Fruit fly (Drosophila melanogaster) whole organism, embryonic: ENCODE results near the gene Arp1.

ENCODE experiments used
- Antp ChIP-seq: fragments of 200-800 bp; sonication (Bioruptor generic); optimal IDR thresholded peaks from 3 replicates; lab custom pipeline; 2016; ENCODE audit warnings: missing biosample characterization, missing genetic modification characterization
- Asciz ChIP-seq: fragments of 200-800 bp; sonication (Bioruptor generic); optimal IDR thresholded peaks from 2 replicates; lab custom pipeline; 2017; ENCODE audit warnings: missing biosample characterization, mild to moderate bottlenecking, missing genetic modification characterization, missing genetic modification reagents
- CG10543 ChIP-seq: fragments of 200-800 bp; sonication (Bioruptor generic); optimal IDR thresholded peaks from 3 replicates; lab custom pipeline; 2017; ENCODE audit warnings: missing biosample characterization, mild to moderate bottlenecking, missing genetic modification characterization, moderate library complexity
- CG10979 ChIP-seq: fragments of 200-800 bp; sonication (Bioruptor generic); optimal IDR thresholded peaks from 2 replicates; lab custom pipeline; 2018; ENCODE audit warnings: missing biosample characterization, mild to moderate bottlenecking, missing genetic modification characterization, moderate library complexity
- CG11085 ChIP-seq: fragments of 200-800 bp; sonication (Bioruptor generic); IDR thresholded peaks from 2 replicates; pipeline ENCODE4 v1.3.6; 2022; ENCODE audit warnings: missing biosample characterization, missing genetic modification characterization
- CG11723 ChIP-seq: fragments of 200-800 bp; sonication (Bioruptor generic); optimal IDR thresholded peaks from 2 replicates; lab custom pipeline; 2017; ENCODE audit warnings: missing biosample characterization, mild to moderate bottlenecking, missing genetic modification characterization
- CG13123 ChIP-seq: fragments of 200-800 bp; sonication (Bioruptor generic); optimal IDR thresholded peaks from 2 replicates; lab custom pipeline; 2016; ENCODE audit warnings: missing biosample characterization, missing genetic modification characterization
- CG13296 ChIP-seq: fragments of 200-800 bp; sonication (Bioruptor generic); optimal IDR thresholded peaks from 3 replicates; lab custom pipeline; 2018; ENCODE audit warnings: missing biosample characterization, mild to moderate bottlenecking, missing genetic modification characterization
- CG14667 ChIP-seq: fragments of 200-800 bp; sonication (Bioruptor generic); IDR thresholded peaks from 2 replicates; pipeline ENCODE4 v1.3.6; 2022; ENCODE audit warnings: missing biosample characterization, missing genetic modification characterization
- CG18262 ChIP-seq: fragments of 200-800 bp; optimal IDR thresholded peaks from 3 replicates; lab custom pipeline; 2019; ENCODE audit warnings: missing biosample characterization, mild to moderate bottlenecking, missing genetic modification characterization, moderate library complexity
- CG1832 ChIP-seq: fragments of 200-800 bp; sonication (Bioruptor generic); optimal IDR thresholded peaks from 2 replicates; lab custom pipeline; 2017; ENCODE audit warnings: missing biosample characterization, mild to moderate bottlenecking, missing genetic modification characterization, inconsistent platforms
- CG3163 ChIP-seq: fragments of 200-800 bp; sonication (Bioruptor generic); optimal IDR thresholded peaks from 3 replicates; lab custom pipeline; 2016; ENCODE audit warnings: missing biosample characterization, missing genetic modification characterization
- CG42726 ChIP-seq: fragments of 200-800 bp; sonication (Bioruptor generic); IDR thresholded peaks from 2 replicates; pipeline ENCODE4 v1.3.6; 2022; ENCODE audit warnings: missing biosample characterization, missing genetic modification characterization; ENCODE audit not compliant: partially characterized antibody
- CG4328 ChIP-seq: fragments of 200-800 bp; sonication (Bioruptor generic); optimal IDR thresholded peaks from 3 replicates; lab custom pipeline; 2017; ENCODE audit warnings: missing biosample characterization, missing genetic modification reagents, missing genetic modification characterization
- CG6689 ChIP-seq: fragments of 200-800 bp; sonication (Bioruptor generic); IDR thresholded peaks from 2 replicates; pipeline ENCODE4 v1.3.6; 2022; ENCODE audit warnings: missing biosample characterization, missing genetic modification characterization
- CG8944 ChIP-seq: fragments of 200-800 bp; sonication (Bioruptor generic); optimal IDR thresholded peaks from 3 replicates; lab custom pipeline; 2016; ENCODE audit warnings: missing biosample characterization, missing genetic modification characterization
- CG9609 ChIP-seq: fragments of 200-800 bp; sonication (Bioruptor generic); optimal IDR thresholded peaks from 3 replicates; lab custom pipeline; 2016; ENCODE audit warnings: missing biosample characterization, missing genetic modification characterization
- Dip3 ChIP-seq: fragments of 200-800 bp; sonication (Bioruptor generic); optimal IDR thresholded peaks from 3 replicates; lab custom pipeline; 2016; ENCODE audit warnings: missing biosample characterization, missing genetic modification characterization
- ERR ChIP-seq: fragments of 200-800 bp; sonication (Bioruptor generic); optimal IDR thresholded peaks from 2 replicates; lab custom pipeline; 2016; ENCODE audit warnings: missing biosample characterization, missing genetic modification characterization
- Elba2 ChIP-seq: fragments of 200-800 bp; sonication (Bioruptor generic); optimal IDR thresholded peaks from 3 replicates; lab custom pipeline; 2016; ENCODE audit warnings: missing biosample characterization, missing genetic modification characterization
- Ets97D ChIP-seq: fragments of 200-800 bp; sonication (Bioruptor generic); optimal IDR thresholded peaks from 3 replicates; lab custom pipeline; 2016; ENCODE audit warnings: missing biosample characterization, missing genetic modification characterization
- Fer1 ChIP-seq: fragments of 200-800 bp; sonication (Bioruptor generic); optimal IDR thresholded peaks from 2 replicates; lab custom pipeline; 2017; ENCODE audit warnings: missing biosample characterization, mild to moderate bottlenecking, missing genetic modification characterization
- Fer2 ChIP-seq: fragments of 200-800 bp; sonication (Bioruptor generic); optimal IDR thresholded peaks from 2 replicates; lab custom pipeline; 2018; ENCODE audit warnings: missing biosample characterization, mild to moderate bottlenecking, missing genetic modification characterization, moderate library complexity
- Hey ChIP-seq: fragments of 200-800 bp; sonication (Bioruptor generic); optimal IDR thresholded peaks from 3 replicates; lab custom pipeline; 2018; ENCODE audit warnings: missing biosample characterization, mild to moderate bottlenecking, missing genetic modification characterization
- MTF-1 ChIP-seq: fragments of 200-800 bp; sonication (Bioruptor generic); optimal IDR thresholded peaks from 2 replicates; lab custom pipeline; 2018; ENCODE audit warnings: missing biosample characterization, mild to moderate bottlenecking, missing genetic modification characterization, borderline replicate concordance
- Nf-YA ChIP-seq: fragments of 200-800 bp; sonication (Bioruptor generic); IDR thresholded peaks from 2 replicates; pipeline ENCODE4 v1.3.6; 2022; ENCODE audit warnings: missing biosample characterization, missing genetic modification characterization
- Stat92E ChIP-seq, 3 experiments: fragments of >200 bp in 2 of 3; fragments of 200-800 bp in 1 of 3; sonication (Bioruptor generic) in 1 of 3; optimal IDR thresholded peaks; 2 replicates each; lab custom pipeline; 2017 to 2019; ENCODE audit warnings: missing biosample characterization in 3 of 3, missing genetic modification characterization in 3 of 3, mild to moderate bottlenecking in 1 of 3, moderate library complexity in 1 of 3
- Trl ChIP-seq, 3 experiments: fragments of >200 bp in 2 of 3; fragments of 200-800 bp in 1 of 3; sonication (Bioruptor generic) in 1 of 3; optimal IDR thresholded peaks; 2 replicates in 1 of 3; 3 replicates in 2 of 3; lab custom pipeline; 2016 to 2017; ENCODE audit warnings: missing biosample characterization in 1 of 3, missing genetic modification characterization in 1 of 3
- amos ChIP-seq: fragments of 200-800 bp; sonication (Bioruptor generic); IDR thresholded peaks from 2 replicates; pipeline ENCODE4 v1.3.6; 2022; ENCODE audit warnings: missing biosample characterization, missing genetic modification characterization; ENCODE audit not compliant: partially characterized antibody
- ato ChIP-seq: fragments of 200-800 bp; sonication (Bioruptor generic); IDR thresholded peaks from 2 replicates; pipeline ENCODE4 v1.3.6; 2022; ENCODE audit warnings: missing biosample characterization, missing genetic modification characterization; ENCODE audit not compliant: partially characterized antibody
- caup ChIP-seq: fragments of 200-800 bp; sonication (Bioruptor generic); optimal IDR thresholded peaks from 3 replicates; lab custom pipeline; 2017; ENCODE audit warnings: missing biosample characterization, mild to moderate bottlenecking, missing genetic modification characterization, moderate library complexity; ENCODE audit not compliant: severe bottlenecking
- chif ChIP-seq, 2 experiments: fragments of 200-800 bp; sonication (Bioruptor generic); optimal IDR thresholded peaks; 3 replicates each; lab custom pipeline; 2016; ENCODE audit warnings: missing biosample characterization in 2 of 2, missing genetic modification characterization in 2 of 2
- corto ChIP-seq: fragments of 200-800 bp; sonication (Bioruptor generic); optimal IDR thresholded peaks from 2 replicates; lab custom pipeline; 2016; ENCODE audit warnings: missing biosample characterization, mild to moderate bottlenecking, missing genetic modification characterization, moderate library complexity
- croc ChIP-seq: fragments of 200-800 bp; sonication (Bioruptor generic); conservative IDR thresholded peaks from 3 replicates; pipeline ENCODE4 v1.3.6; 2022; ENCODE audit warnings: missing biosample characterization, missing genetic modification characterization
- dm ChIP-seq: fragments of 200-800 bp; sonication (Bioruptor generic); optimal IDR thresholded peaks from 3 replicates; lab custom pipeline; 2016; ENCODE audit warnings: missing biosample characterization, missing genetic modification characterization
- en ChIP-seq: fragments of 200-800 bp; sonication (Bioruptor generic); optimal IDR thresholded peaks from 2 replicates; lab custom pipeline; 2016; ENCODE audit warnings: missing biosample characterization, missing genetic modification characterization
- eve ChIP-seq, 2 experiments: fragments of >200 bp; optimal IDR thresholded peaks; 2 replicates each; lab custom pipeline; 2017; ENCODE audit warnings: missing biosample characterization in 2 of 2, missing genetic modification characterization in 2 of 2
- exex ChIP-seq: fragments of 200-800 bp; sonication (Bioruptor generic); optimal IDR thresholded peaks from 4 replicates; lab custom pipeline; 2018; ENCODE audit warnings: missing biosample characterization, mild to moderate bottlenecking, missing genetic modification characterization, moderate library complexity
- fd3F ChIP-seq: fragments of 200-800 bp; sonication (Bioruptor generic); optimal IDR thresholded peaks from 2 replicates; lab custom pipeline; 2018; ENCODE audit warnings: missing biosample characterization, mild to moderate bottlenecking, missing genetic modification characterization, moderate library complexity
- her ChIP-seq: fragments of 200-800 bp; sonication (Bioruptor generic); optimal IDR thresholded peaks from 2 replicates; lab custom pipeline; 2016; ENCODE audit warnings: missing biosample characterization, missing genetic modification characterization
- hth ChIP-seq: fragments of >200 bp; optimal IDR thresholded peaks from 2 replicates; lab custom pipeline; 2017; ENCODE audit warnings: inconsistent platforms
- kay ChIP-seq: fragments of 200-800 bp; sonication (Bioruptor generic); optimal IDR thresholded peaks from 2 replicates; lab custom pipeline; 2016; ENCODE audit warnings: missing biosample characterization, missing genetic modification characterization
- lbe ChIP-seq: fragments of 200-800 bp; sonication (Bioruptor generic); optimal IDR thresholded peaks from 2 replicates; lab custom pipeline; 2016; ENCODE audit warnings: missing biosample characterization, mild to moderate bottlenecking, missing genetic modification characterization
- lola ChIP-seq, 3 experiments: fragments of >200 bp in 2 of 3; fragments of 200-800 bp in 1 of 3; sonication (Bioruptor generic) in 1 of 3; optimal IDR thresholded peaks; 2 replicates each; lab custom pipeline; 2017 to 2019; ENCODE audit warnings: missing biosample characterization in 3 of 3, missing genetic modification characterization in 3 of 3, mild to moderate bottlenecking in 1 of 3, moderate library complexity in 1 of 3
- pho ChIP-seq: fragments of 200-800 bp; sonication (Bioruptor generic); optimal IDR thresholded peaks from 2 replicates; lab custom pipeline; 2016; ENCODE audit warnings: missing biosample characterization, missing genetic modification characterization
- pros ChIP-seq: fragments of 200-800 bp; sonication (Bioruptor generic); optimal IDR thresholded peaks from 3 replicates; lab custom pipeline; 2019; ENCODE audit warnings: missing biosample characterization, mild to moderate bottlenecking, missing genetic modification characterization, moderate library complexity
- pum ChIP-seq: fragments of 200-800 bp; sonication (Bioruptor generic); optimal IDR thresholded peaks from 2 replicates; lab custom pipeline; 2016; ENCODE audit warnings: missing biosample characterization, missing genetic modification characterization
- slbo ChIP-seq: fragments of 200-800 bp; sonication (Bioruptor generic); IDR thresholded peaks from 2 replicates; pipeline ENCODE4 v1.3.6; 2022; ENCODE audit warnings: missing biosample characterization, missing genetic modification characterization
- toy ChIP-seq: fragments of 200-800 bp; sonication (Bioruptor generic); IDR thresholded peaks from 2 replicates; pipeline ENCODE4 v1.3.6; 2022; ENCODE audit warnings: missing biosample characterization, missing genetic modification characterization
- twi ChIP-seq: fragments of 200-800 bp; optimal IDR thresholded peaks from 2 replicates; lab custom pipeline; 2019; ENCODE audit warnings: missing biosample characterization, mild to moderate bottlenecking, missing genetic modification characterization, moderate library complexity
- yki ChIP-seq: fragments of >200 bp; optimal IDR thresholded peaks from 3 replicates; lab custom pipeline; 2018

Gene Arp1

dm6 chr3R:12647954-12648353 lies 43.6 kb upstream of the Arp1 start, which contains the start of gene Dtg (continued):
- TF ChIP-seq amos (GFP tag; lab: Robert Waterston, UW) (no peak), CG10979 (tag; lab: Kevin White, UChicago) (no peak), CG6689 (GFP tag; lab: Robert Waterston, UW) (no peak), Nf-YA (GFP tag; lab: Robert Waterston, UW) (no peak), toy (GFP tag; lab: Robert Waterston, UW) (no peak), CG42726 (GFP tag; lab: Robert Waterston, UW) (no peak), CG1832 (GFP tag; lab: Kevin White, UChicago) (no peak), exex (tag; lab: Kevin White, UChicago) (no peak), Antp (GFP tag; lab: Kevin White, UChicago) (no peak), CG11723 (GFP tag; lab: Kevin White, UChicago) (no peak), yki (lab: Kevin White, UChicago) (no peak), kay (GFP tag; lab: Kevin White, UChicago) (no peak), Asciz (GFP tag; lab: Kevin White, UChicago) (no peak), lola (GFP tag; optimal IDR thresholded peaks at IDR 0.05; lab: Kevin White, UChicago) (no peak), CG3163 (GFP tag; lab: Kevin White, UChicago) (no peak), Dip3 (GFP tag; lab: Kevin White, UChicago) (no peak), fd3F (GFP tag; lab: Kevin White, UChicago) (no peak), croc (GFP tag; lab: Robert Waterston, UW) (no peak), CG8944 (GFP tag; lab: Kevin White, UChicago) (no peak), CG9609 (GFP tag; lab: Kevin White, UChicago) (no peak), eve (GFP tag; optimal IDR thresholded peaks at IDR 0.05; lab: Kevin White, UChicago) (no peak), Hey (tag; lab: Kevin White, UChicago) (no peak), corto (GFP tag; lab: Kevin White, UChicago) (no peak), CG14667 (no peak), ato (GFP tag; lab: Robert Waterston, UW) (no peak), CG13296 (GFP tag; lab: Kevin White, UChicago) (no peak), MTF-1 (peak; percentile 31), pho (GFP tag; lab: Kevin White, UChicago) (no peak), CG4328 (GFP tag; lab: Kevin White, UChicago) (no peak), Trl (optimal IDR thresholded peaks at IDR 0.05; lab: Kevin White, UChicago) (peak in 1 of 2 experiments; percentile 2), Trl (GFP tag; optimal IDR thresholded peaks at IDR 0.05; lab: Kevin White, UChicago) (no peak), Ets97D (GFP tag; lab: Kevin White, UChicago) (no peak), CG18262 (tag; lab: Kevin White, UChicago) (no peak), caup (GFP tag; lab: Kevin White, UChicago) (no peak), Fer2 (tag; lab: Kevin White, UChicago) (no peak), hth (lab: Kevin White, UChicago) (peak; percentile 7), ERR (GFP tag; lab: Kevin White, UChicago) (no peak), pros (GFP tag; lab: Kevin White, UChicago) (peak; percentile 65), slbo (GFP tag; lab: Robert Waterston, UW) (no peak), CG11085 (GFP tag; lab: Robert Waterston, UW) (no peak), twi (peak; percentile 70), en (GFP tag; lab: Kevin White, UChicago) (no peak), Fer1 (GFP tag; lab: Kevin White, UChicago) (no peak), pum (no peak), Elba2 (GFP tag; lab: Kevin White, UChicago) (no peak), lbe (GFP tag; lab: Kevin White, UChicago) (no peak), chif (GFP tag; optimal IDR thresholded peaks at IDR 0.05; lab: Kevin White, UChicago) (no peak), Stat92E (GFP tag; optimal IDR thresholded peaks at IDR 0.05; lab: Kevin White, UChicago) (peak in 1 of 3 experiments; percentile 62), dm (GFP tag; lab: Kevin White, UChicago) (peak; percentile 6), CG10543 (no peak), CG13123 (GFP tag; lab: Kevin White, UChicago) (no peak), her (GFP tag; lab: Kevin White, UChicago) (no peak)
